In genomic region chr2L:16637335-16637734, dm6 we compare ENCODE assay signal across 5 fruit fly cellular contexts.
A peak's percentile ranks its signal among the peaks of the same experiment; 100 is the strongest.
TF ChIP-seq lines count a peak whose summit lies in the region.

No protein-coding gene starts in this region.

- TF ChIP-seq CTCF in whole organism, embryonic (GFP tag; optimal IDR thresholded peaks at IDR 0.05; lab: Kevin White, UChicago), result no peak

TF ChIP-seq in whole organism, adult, 20 proteins besides CTCF, POLR2A, EP300 and RAD21:
- TF ChIP-seq CG7045 (GFP tag; optimal IDR thresholded peaks at IDR 0.05; lab: Kevin White, UChicago) (no peak), Crg-1 (GFP tag; optimal IDR thresholded peaks at IDR 0.05; lab: Kevin White, UChicago) (no peak), Hr96 (GFP tag; optimal IDR thresholded peaks at IDR 0.05; lab: Kevin White, UChicago) (no peak), kay (GFP tag; lab: Kevin White, UChicago; ENCODE audit: borderline replicate concordance) (peak; percentile 9), Clk (GFP tag; optimal IDR thresholded peaks at IDR 0.05; lab: Kevin White, UChicago) (no peak), ovo (GFP tag; optimal IDR thresholded peaks at IDR 0.05; lab: Kevin White, UChicago) (no peak), cic (GFP tag; optimal IDR thresholded peaks at IDR 0.05; lab: Kevin White, UChicago) (peak; percentile 75), CG7101 (tag; optimal IDR thresholded peaks at IDR 0.05; lab: Kevin White, UChicago) (peak; percentile 1), toe (GFP tag; optimal IDR thresholded peaks at IDR 0.05; lab: Kevin White, UChicago) (no peak), CG1620 (GFP tag; optimal IDR thresholded peaks at IDR 0.05; lab: Kevin White, UChicago) (no peak), CG11617 (GFP tag; optimal IDR thresholded peaks at IDR 0.05; lab: Kevin White, UChicago) (no peak), CG14711 (tag; optimal IDR thresholded peaks at IDR 0.05; lab: Kevin White, UChicago) (no peak)

TF ChIP-seq in whole organism, embryonic, 481 proteins besides CTCF, POLR2A, EP300 and RAD21:
- no peak for TF ChIP-seq Dad (GFP tag; optimal IDR thresholded peaks at IDR 0.05; lab: Kevin White, UChicago)
- TF ChIP-seq nom (GFP tag; optimal IDR thresholded peaks at IDR 0.05; lab: Kevin White, UChicago), result no peak
- peak; percentile 19 for TF ChIP-seq CG3407 (GFP tag; optimal IDR thresholded peaks at IDR 0.05; lab: Kevin White, UChicago)
- TF ChIP-seq GATAe (GFP tag; conservative IDR thresholded peaks at IDR 0.05; lab: Robert Waterston, UW), result no peak
- peak; percentile 86 for TF ChIP-seq crol (GFP tag; IDR thresholded peaks at IDR 0.05; lab: Robert Waterston, UW)
- TF ChIP-seq twi (tag; optimal IDR thresholded peaks at IDR 0.05; lab: Kevin White, UChicago), result peak; percentile 21
- no peak for TF ChIP-seq kay (GFP tag; optimal IDR thresholded peaks at IDR 0.05; lab: Kevin White, UChicago)
- 0 out of 2 replicates have a peak, but pooled peaks have one; percentile 6 for TF ChIP-seq sob (GFP tag; IDR thresholded peaks at IDR 0.05; lab: Robert Waterston, UW)
- no peak for TF ChIP-seq run (tag; optimal IDR thresholded peaks at IDR 0.05; lab: Kevin White, UChicago)
- peak; percentile 23; the same call in 1 of the 3 replicates for TF ChIP-seq otp (GFP tag; IDR thresholded peaks at IDR 0.05; lab: Robert Waterston, UW)
- peak; percentile 16 for TF ChIP-seq Blimp-1 (GFP tag; optimal IDR thresholded peaks at IDR 0.05; lab: Kevin White, UChicago)
- peak; percentile 41 for TF ChIP-seq CG33557 (GFP tag; optimal IDR thresholded peaks at IDR 0.05; lab: Kevin White, UChicago)
- peak; percentile 89 for TF ChIP-seq CG2199 (GFP tag; IDR thresholded peaks at IDR 0.05; lab: Robert Waterston, UW)
- TF ChIP-seq fd64A (GFP tag; optimal IDR thresholded peaks at IDR 0.05; lab: Kevin White, UChicago), result peak; percentile 11

TF ChIP-seq in whole organism, prepupa, 60 proteins besides CTCF, POLR2A, EP300 and RAD21 (continues in another document):
- no peak for TF ChIP-seq CG11902 (GFP tag; optimal IDR thresholded peaks at IDR 0.05; lab: Kevin White, UChicago)
- TF ChIP-seq Ets21C (GFP tag; optimal IDR thresholded peaks at IDR 0.05; lab: Kevin White, UChicago), result no peak
- TF ChIP-seq Smox (GFP tag; optimal IDR thresholded peaks at IDR 0.05; lab: Kevin White, UChicago), result no peak
- no peak for TF ChIP-seq CG9139 (GFP tag; optimal IDR thresholded peaks at IDR 0.05; lab: Kevin White, UChicago)
- no peak for TF ChIP-seq CG8319 (GFP tag; optimal IDR thresholded peaks at IDR 0.05; lab: Kevin White, UChicago)
- TF ChIP-seq CG1621 (tag; optimal IDR thresholded peaks at IDR 0.05; lab: Kevin White, UChicago), result no peak
- TF ChIP-seq CG34406 (GFP tag; optimal IDR thresholded peaks at IDR 0.05; lab: Kevin White, UChicago), result no peak
- no peak for TF ChIP-seq salr (GFP tag; optimal IDR thresholded peaks at IDR 0.05; lab: Kevin White, UChicago)
- no peak for TF ChIP-seq fd85E (GFP tag; optimal IDR thresholded peaks at IDR 0.05; lab: Kevin White, UChicago)
- TF ChIP-seq Gug (GFP tag; IDR thresholded peaks at IDR 0.05; lab: Robert Waterston, UW), result no peak
- TF ChIP-seq CG32006 (GFP tag; optimal IDR thresholded peaks at IDR 0.05; lab: Kevin White, UChicago), result no peak
- no peak for TF ChIP-seq CG8119 (GFP tag; IDR thresholded peaks at IDR 0.05; lab: Robert Waterston, UW)
- no peak for TF ChIP-seq CG15336 (GFP tag; IDR thresholded peaks at IDR 0.05; lab: Robert Waterston, UW)
- no peak for TF ChIP-seq lz (GFP tag; optimal IDR thresholded peaks at IDR 0.05; lab: Kevin White, UChicago)
- no peak for TF ChIP-seq OdsH (GFP tag; optimal IDR thresholded peaks at IDR 0.05; lab: Kevin White, UChicago)
- no peak for TF ChIP-seq CG10669 (GFP tag; optimal IDR thresholded peaks at IDR 0.05; lab: Kevin White, UChicago)
- TF ChIP-seq ss (GFP tag; optimal IDR thresholded peaks at IDR 0.05; lab: Kevin White, UChicago), result no peak
- no peak for TF ChIP-seq dsx (GFP tag; optimal IDR thresholded peaks at IDR 0.05; lab: Kevin White, UChicago; ENCODE audit: poor library complexity, severe bottlenecking)
- no peak for TF ChIP-seq acj6 (GFP tag; optimal IDR thresholded peaks at IDR 0.05; lab: Kevin White, UChicago)
- peak; percentile 6 for TF ChIP-seq CG6854 (GFP tag; optimal IDR thresholded peaks at IDR 0.05; lab: Kevin White, UChicago)
- TF ChIP-seq Hr4 (GFP tag; optimal IDR thresholded peaks at IDR 0.05; lab: Kevin White, UChicago), result no peak
- no peak for TF ChIP-seq CG16779 (tag; optimal IDR thresholded peaks at IDR 0.05; lab: Kevin White, UChicago)
- no peak for TF ChIP-seq Sox102F (GFP tag; optimal IDR thresholded peaks at IDR 0.05; lab: Kevin White, UChicago)
- TF ChIP-seq eg (GFP tag; IDR thresholded peaks at IDR 0.05; lab: Robert Waterston, UW), result peak; percentile 40; the same call in 1 of the 3 replicates

TF ChIP-seq in whole organism, pupa, 21 proteins besides CTCF, POLR2A, EP300 and RAD21:
- TF ChIP-seq fd96Ca (GFP tag; IDR thresholded peaks at IDR 0.05; lab: Robert Waterston, UW) (0 out of 3 replicates have a peak, but pooled peaks have one; percentile 9), Ets98B (GFP tag; IDR thresholded peaks at IDR 0.05; lab: Robert Waterston, UW) (no peak), gl (tag; optimal IDR thresholded peaks at IDR 0.05; lab: Kevin White, UChicago) (peak; percentile 26), CG4496 (GFP tag; IDR thresholded peaks at IDR 0.05; lab: Robert Waterston, UW) (0 out of 3 replicates have a peak, but pooled peaks have one; percentile 16)

TF ChIP-seq in whole organism, wandering third instar larva, 38 proteins besides CTCF, POLR2A, EP300 and RAD21:
- TF ChIP-seq Dfd (GFP tag; optimal IDR thresholded peaks at IDR 0.05; lab: Kevin White, UChicago) (no peak), pan (optimal IDR thresholded peaks at IDR 0.05; lab: Kevin White, UChicago) (no peak), Hnf4 (GFP tag; optimal IDR thresholded peaks at IDR 0.05; lab: Kevin White, UChicago) (no peak), OdsH (GFP tag; optimal IDR thresholded peaks at IDR 0.05; lab: Kevin White, UChicago) (no peak), psq (GFP tag; optimal IDR thresholded peaks at IDR 0.05; lab: Kevin White, UChicago) (peak; percentile 55), Rel (GFP tag; optimal IDR thresholded peaks at IDR 0.05; lab: Kevin White, UChicago) (no peak), Rel (tag; optimal IDR thresholded peaks at IDR 0.05; lab: Kevin White, UChicago) (peak; percentile 20), woc (GFP tag; optimal IDR thresholded peaks at IDR 0.05; lab: Kevin White, UChicago) (no peak), Dif (GFP tag; optimal IDR thresholded peaks at IDR 0.05; lab: Kevin White, UChicago; ENCODE audit: partially characterized antibody) (no peak), rgr (GFP tag; optimal IDR thresholded peaks at IDR 0.05; lab: Kevin White, UChicago) (no peak)
